Worm (Caenorhabditis elegans) whole organism, L4 larva: Measurements from ENCODE around the gene C50F4.10.

Experiments used
- D1046.2 ChIP-seq: fragments of 200-800 bp; sonication (Bioruptor generic); IDR thresholded peaks from 2 replicates; pipeline ENCODE4 v1.3.6; 2022; ENCODE audit warnings: missing genetic modification characterization, missing compliant biosample characterization
- F10B5.3 ChIP-seq: sonication (generic microtip); optimal IDR thresholded peaks from 2 replicates; lab custom pipeline; 2016; ENCODE audit warnings: mild to moderate bottlenecking, missing genetic modification characterization, missing compliant biosample characterization
- T20F7.1 ChIP-seq: fragments of 200-800 bp; sonication (Bioruptor generic); optimal IDR thresholded peaks from 2 replicates; lab custom pipeline; 2018; ENCODE audit warnings: mild to moderate bottlenecking, missing genetic modification characterization, missing compliant biosample characterization
- Y105C5A.15 ChIP-seq: fragments of 200-800 bp; sonication (Bioruptor generic); IDR thresholded peaks from 2 replicates; pipeline ENCODE4 v1.3.6; 2022; ENCODE audit warnings: missing genetic modification characterization, missing compliant biosample characterization
- ZK337.2 ChIP-seq: fragments of 200-800 bp; sonication (Bioruptor generic); IDR thresholded peaks from 2 replicates; pipeline ENCODE4 v1.3.6; 2022; ENCODE audit warnings: missing genetic modification reagents, missing genetic modification characterization, missing compliant biosample characterization
- aha-1 ChIP-seq: fragments of 150-350 bp; peaks from one replicate; lab custom pipeline; 2014; ENCODE audit warnings: missing biosample characterization, missing genetic modification characterization
- ama-1 ChIP-seq: fragments of 150-350 bp; optimal IDR thresholded peaks from 2 replicates; lab custom pipeline; 2014; ENCODE audit warnings: inconsistent platforms, mixed read lengths
- arid-1 ChIP-seq: fragments of 200-800 bp; sonication (Bioruptor generic); conservative IDR thresholded peaks from 2 replicates; pipeline ENCODE4 v1.3.6; 2022; ENCODE audit warnings: missing genetic modification reagents, missing genetic modification characterization, missing compliant biosample characterization
- cey-2 ChIP-seq: sonication (generic microtip); optimal IDR thresholded peaks from 3 replicates; lab custom pipeline; 2017; ENCODE audit warnings: missing genetic modification characterization, mild to moderate bottlenecking, missing compliant biosample characterization, antibody characterized with exemption, borderline replicate concordance; ENCODE audit not compliant: insufficient read depth
- ctbp-1 ChIP-seq: fragments of 200-800 bp; sonication (Bioruptor generic); IDR thresholded peaks from 2 replicates; pipeline ENCODE4 v1.3.6; 2022; ENCODE audit warnings: missing genetic modification reagents, missing genetic modification characterization, missing compliant biosample characterization
- daf-16 ChIP-seq, 3 experiments: sonication (generic microtip); optimal IDR thresholded peaks; 2 replicates each; lab custom pipeline; 2016 to 2017; ENCODE audit warnings: missing genetic modification characterization in 3 of 3, missing genetic modification reagents in 3 of 3, mild to moderate bottlenecking in 2 of 3, missing compliant biosample characterization in 2 of 3, missing biosample characterization in 1 of 3, moderate library complexity in 1 of 3
- duxl-1 ChIP-seq: sonication (generic microtip); optimal IDR thresholded peaks from 2 replicates; lab custom pipeline; 2016; ENCODE audit warnings: mild to moderate bottlenecking, missing genetic modification characterization, moderate library complexity, missing compliant biosample characterization; ENCODE audit not compliant: poor library complexity
- dve-1 ChIP-seq: sonication (generic microtip); optimal IDR thresholded peaks from 2 replicates; lab custom pipeline; 2017; ENCODE audit warnings: antibody characterized with exemption, mild to moderate bottlenecking, missing genetic modification characterization, missing compliant biosample characterization; ENCODE audit not compliant: insufficient read depth
- egl-43 ChIP-seq: fragments of 200-800 bp; sonication (Bioruptor generic); IDR thresholded peaks from 2 replicates; pipeline ENCODE4 v1.3.6; 2022; ENCODE audit warnings: missing genetic modification reagents, missing genetic modification characterization, missing compliant biosample characterization
- fos-1 ChIP-seq: fragments of 150-350 bp; optimal IDR thresholded peaks from 2 replicates; lab custom pipeline; 2014; ENCODE audit warnings: missing biosample characterization, missing genetic modification characterization
- hlh-11 ChIP-seq: fragments of 200-800 bp; sonication (Bioruptor generic); optimal IDR thresholded peaks from 2 replicates; lab custom pipeline; 2018; ENCODE audit warnings: mild to moderate bottlenecking, missing genetic modification characterization, missing compliant biosample characterization
- hlh-30 ChIP-seq: sonication (generic microtip); optimal IDR thresholded peaks from 2 replicates; lab custom pipeline; 2017; ENCODE audit warnings: antibody characterized with exemption, mild to moderate bottlenecking, missing genetic modification characterization, missing compliant biosample characterization; ENCODE audit not compliant: insufficient read depth
- lim-7 ChIP-seq: fragments of 200-800 bp; sonication (Bioruptor generic); IDR thresholded peaks from 2 replicates; pipeline ENCODE4 v1.3.6; 2022; ENCODE audit warnings: missing genetic modification characterization, missing compliant biosample characterization
- lin-1 ChIP-seq: fragments of 200-800 bp; sonication (Bioruptor generic); IDR thresholded peaks from 2 replicates; pipeline ENCODE4 v1.3.6; 2022; ENCODE audit warnings: missing genetic modification reagents, missing genetic modification characterization, missing compliant biosample characterization
- lin-15B ChIP-seq: fragments of 150-350 bp; sonication (generic microtip); optimal IDR thresholded peaks from 3 replicates; lab custom pipeline; 2014; ENCODE audit warnings: missing biosample characterization, missing genetic modification characterization
- lin-38 ChIP-seq: fragments of 200-800 bp; sonication (Bioruptor generic); IDR thresholded peaks from 2 replicates; pipeline ENCODE4 v1.3.6; 2022; ENCODE audit warnings: missing genetic modification reagents, missing genetic modification characterization, missing compliant biosample characterization
- lin-39 ChIP-seq: fragments of 150-350 bp; optimal IDR thresholded peaks from 2 replicates; lab custom pipeline; 2014; ENCODE audit warnings: missing biosample characterization, missing genetic modification reagents, missing genetic modification characterization
- madf-9 ChIP-seq: fragments of 200-800 bp; sonication (Bioruptor generic); conservative IDR thresholded peaks from 2 replicates; pipeline ENCODE4 v1.3.6; 2022; ENCODE audit warnings: missing genetic modification reagents, missing genetic modification characterization, missing compliant biosample characterization
- mdl-1 ChIP-seq, 2 experiments: fragments of 150-350 bp in 1 of 2; sonication (generic microtip) in 1 of 2; optimal IDR thresholded peaks; 2 replicates each; lab custom pipeline; 2014 to 2017; ENCODE audit warnings: missing biosample characterization in 2 of 2, missing genetic modification characterization in 2 of 2
- mdt-29 ChIP-seq: fragments of 200-800 bp; sonication (Bioruptor generic); IDR thresholded peaks from 2 replicates; pipeline ENCODE4 v1.3.6; 2022; ENCODE audit warnings: missing genetic modification reagents, missing genetic modification characterization, missing compliant biosample characterization
- mxl-2 ChIP-seq: fragments of 200-800 bp; sonication (Bioruptor generic); conservative IDR thresholded peaks from 2 replicates; pipeline ENCODE4 v1.3.6; 2022; ENCODE audit warnings: missing genetic modification reagents, missing genetic modification characterization, missing compliant biosample characterization
- mxl-3 ChIP-seq: fragments of 200-800 bp; sonication (Bioruptor generic); optimal IDR thresholded peaks from 2 replicates; lab custom pipeline; 2018; ENCODE audit warnings: mild to moderate bottlenecking, missing genetic modification characterization, missing compliant biosample characterization
- nhr-25 ChIP-seq: sonication (generic microtip); optimal IDR thresholded peaks from 2 replicates; lab custom pipeline; 2017; ENCODE audit warnings: missing genetic modification characterization, mild to moderate bottlenecking, missing compliant biosample characterization, antibody characterized with exemption, moderate library complexity, borderline replicate concordance; ENCODE audit not compliant: insufficient read depth
- nhr-28 ChIP-seq: fragments of 150-350 bp; optimal IDR thresholded peaks from 2 replicates; lab custom pipeline; 2014; ENCODE audit warnings: missing biosample characterization, missing genetic modification characterization
- nhr-41 ChIP-seq: fragments of 200-800 bp; sonication (Bioruptor generic); IDR thresholded peaks from 2 replicates; pipeline ENCODE4 v1.3.6; 2022; ENCODE audit warnings: missing genetic modification reagents, missing genetic modification characterization, missing compliant biosample characterization
- nhr-48 ChIP-seq: sonication (generic microtip); optimal IDR thresholded peaks from 2 replicates; lab custom pipeline; 2016; ENCODE audit warnings: mild to moderate bottlenecking, missing genetic modification characterization, missing compliant biosample characterization
- nhr-76 ChIP-seq: fragments of 150-350 bp; optimal IDR thresholded peaks from 2 replicates; lab custom pipeline; 2014; ENCODE audit warnings: missing biosample characterization, missing genetic modification characterization
- pha-4 ChIP-seq, 2 experiments: fragments of 150-350 bp in 1 of 2; fragments of 200-800 bp in 1 of 2; sonication (Bioruptor generic) in 1 of 2; IDR thresholded peaks in 1 of 2; optimal IDR thresholded peaks in 1 of 2; 2 replicates each; pipeline versions ENCODE4 v1.3.6 to Lab custom; 2014 to 2022; ENCODE audit warnings: missing genetic modification characterization in 2 of 2, missing genetic modification reagents in 2 of 2, missing biosample characterization in 1 of 2, missing compliant biosample characterization in 1 of 2
- pqm-1 ChIP-seq: sonication (generic microtip); optimal IDR thresholded peaks from 2 replicates; lab custom pipeline; 2017; ENCODE audit warnings: missing biosample characterization, missing genetic modification characterization
- saeg-2 ChIP-seq: fragments of 200-800 bp; sonication (Bioruptor generic); IDR thresholded peaks from 2 replicates; pipeline ENCODE4 v1.3.6; 2022; ENCODE audit warnings: missing genetic modification reagents, missing genetic modification characterization, missing compliant biosample characterization
- sdz-12 ChIP-seq: fragments of 200-800 bp; sonication (Bioruptor generic); optimal IDR thresholded peaks from 2 replicates; lab custom pipeline; 2018; ENCODE audit warnings: mild to moderate bottlenecking, missing genetic modification characterization, missing compliant biosample characterization
- set-16 ChIP-seq: fragments of 200-800 bp; sonication (Bioruptor generic); IDR thresholded peaks from 2 replicates; pipeline ENCODE4 v1.3.6; 2022; ENCODE audit warnings: missing genetic modification reagents, missing genetic modification characterization, missing compliant biosample characterization
- snpc-4 ChIP-seq: fragments of 150-350 bp; optimal IDR thresholded peaks from 2 replicates; lab custom pipeline; 2014; ENCODE audit warnings: missing biosample characterization, missing genetic modification characterization
- tag-97 ChIP-seq: fragments of 200-800 bp; sonication (Bioruptor generic); IDR thresholded peaks from 2 replicates; pipeline ENCODE4 v1.3.6; 2022; ENCODE audit warnings: missing genetic modification characterization, missing compliant biosample characterization
- tra-1 ChIP-seq: fragments of 200-800 bp; sonication (Bioruptor generic); IDR thresholded peaks from 2 replicates; pipeline ENCODE4 v1.3.6; 2022; ENCODE audit warnings: missing genetic modification reagents, missing genetic modification characterization, missing compliant biosample characterization
- unc-62 ChIP-seq, 3 experiments: fragments of 150-350 bp in 1 of 3; sonication (generic microtip); optimal IDR thresholded peaks in 2 of 3; peaks in 1 of 3; 1 replicate in 1 of 3; 2 replicates in 2 of 3; lab custom pipeline; 2014 to 2017; ENCODE audit warnings: missing biosample characterization in 3 of 3, missing genetic modification characterization in 3 of 3, missing genetic modification reagents in 3 of 3, missing genotype in 1 of 3
- vab-7 ChIP-seq: fragments of 200-800 bp; sonication (Bioruptor generic); IDR thresholded peaks from 2 replicates; pipeline ENCODE4 v1.3.6; 2022; ENCODE audit warnings: missing genetic modification reagents, missing genetic modification characterization, missing compliant biosample characterization
- ztf-11 ChIP-seq: fragments of 150-350 bp; optimal IDR thresholded peaks from 2 replicates; lab custom pipeline; 2014; ENCODE audit warnings: missing biosample characterization, missing genetic modification characterization

Gene C50F4.10

DNA sequence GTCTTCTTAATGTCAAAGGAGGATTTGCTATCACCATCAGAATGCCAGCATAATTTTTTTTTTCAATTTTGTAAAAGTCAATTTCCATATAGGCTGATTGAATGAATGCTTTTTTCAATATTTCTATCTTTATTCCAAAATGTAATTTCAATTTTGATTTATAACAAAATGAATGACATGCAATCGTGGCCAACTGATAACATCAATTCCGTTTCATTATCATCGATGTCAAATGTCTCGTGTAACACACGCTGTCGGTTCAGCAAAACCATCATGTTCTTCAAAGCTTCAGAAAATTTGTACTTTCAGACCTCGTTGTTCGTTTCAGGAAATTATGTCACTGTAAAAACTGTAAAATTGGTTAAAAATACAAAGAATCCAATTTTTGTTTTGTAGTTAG, 24.4 kb downstream of the C50F4.10 start (continued):
- peak; percentile 48 for TF ChIP-seq hlh-30 (tag; lab: Kevin White, UChicago)
- TF ChIP-seq D1046.2 (GFP tag; lab: Robert Waterston, UW) = no peak
- no peak for TF ChIP-seq pha-4 (GFP tag; IDR thresholded peaks at IDR 0.05; lab: Robert Waterston, UW)
- no peak for TF ChIP-seq pha-4 (tag; optimal IDR thresholded peaks at IDR 0.05; lab: Kevin White, UChicago)
- no peak for TF ChIP-seq ama-1 (lab: Kevin White, UChicago)
- TF ChIP-seq Y105C5A.15 (GFP tag; lab: Robert Waterston, UW) = no peak
- TF ChIP-seq daf-16 (GFP tag; optimal IDR thresholded peaks at IDR 0.05; lab: Kevin White, UChicago) = no peak
- TF ChIP-seq daf-16 (tag; optimal IDR thresholded peaks at IDR 0.05; lab: Kevin White, UChicago) = peak; percentile 25
- no peak for TF ChIP-seq arid-1 (GFP tag; lab: Robert Waterston, UW)
- no peak for TF ChIP-seq madf-9
- no peak for TF ChIP-seq lin-39
- peak; percentile 79 for TF ChIP-seq nhr-28 (tag; lab: Kevin White, UChicago)
- TF ChIP-seq pqm-1 (tag; lab: Kevin White, UChicago) = peak; percentile 71
- TF ChIP-seq dve-1 = peak; percentile 68
- no peak for TF ChIP-seq vab-7 (GFP tag; lab: Robert Waterston, UW)
- TF ChIP-seq cey-2 (tag; lab: Kevin White, UChicago) = no peak
- TF ChIP-seq set-16 = no peak
- TF ChIP-seq lin-15B (tag; lab: Kevin White, UChicago) = no peak
- TF ChIP-seq lin-38 (GFP tag; lab: Robert Waterston, UW) = no peak
- TF ChIP-seq nhr-41 = 0 out of 2 replicates have a peak, but pooled peaks have one; percentile 41
- no peak for TF ChIP-seq T20F7.1 (GFP tag; lab: Kevin White, UChicago)
- peak in 1 of 2 experiments; percentile 37 for TF ChIP-seq mdl-1 (tag; optimal IDR thresholded peaks at IDR 0.05; lab: Kevin White, UChicago)
- no peak for TF ChIP-seq mxl-2 (GFP tag; lab: Robert Waterston, UW)
- TF ChIP-seq tra-1 (GFP tag; lab: Robert Waterston, UW) = no peak
- peak; percentile 23 for TF ChIP-seq hlh-11 (tag; lab: Kevin White, UChicago)
- no peak for TF ChIP-seq snpc-4 (tag; lab: Kevin White, UChicago)
- no peak for TF ChIP-seq nhr-48
- TF ChIP-seq ztf-11 (tag; lab: Kevin White, UChicago) = no peak
- no peak for TF ChIP-seq lim-7 (GFP tag; lab: Robert Waterston, UW)
- TF ChIP-seq sdz-12 (GFP tag; lab: Kevin White, UChicago) = no peak
- TF ChIP-seq saeg-2 = no peak
- TF ChIP-seq F10B5.3 (tag; lab: Kevin White, UChicago) = no peak
- no peak for TF ChIP-seq unc-62 (GFP tag; optimal IDR thresholded peaks at IDR 0.05 in 1 of 2; lab: Kevin White, UChicago)
- no peak for TF ChIP-seq unc-62 (tag; optimal IDR thresholded peaks at IDR 0.05; lab: Kevin White, UChicago)

DNA sequence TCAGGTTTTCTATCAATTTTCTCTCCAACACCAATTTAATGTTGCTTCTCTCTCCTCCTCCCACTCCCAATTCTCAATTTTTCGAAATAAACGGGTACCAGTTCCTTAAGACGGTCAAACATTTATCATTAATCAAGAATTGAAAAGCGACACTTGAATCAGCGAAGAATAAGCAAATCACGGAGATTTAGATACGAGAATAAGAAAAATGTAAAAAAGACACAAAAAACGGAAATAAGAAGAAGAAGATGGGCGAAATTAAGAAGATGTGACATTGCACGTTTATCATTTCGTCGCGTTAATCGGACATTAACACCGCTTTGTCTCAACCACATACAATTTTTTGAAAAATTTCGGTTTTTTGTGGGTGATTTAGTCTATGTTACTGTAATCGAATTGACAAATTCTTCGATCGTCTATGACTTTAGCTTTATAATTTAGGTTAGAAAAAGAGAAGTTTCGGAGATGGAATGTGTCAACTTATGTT, 26.9 kb downstream of the C50F4.10 start, which contains the start of gene haao-1:
TSS of gene haao-1 (plus strand) at position 437 of the 487 bp plus-strand sequence.
- no peak for TF ChIP-seq tag-97 (GFP tag; lab: Robert Waterston, UW)
- TF ChIP-seq hlh-11 (tag; lab: Kevin White, UChicago) = peak; percentile 6
- TF ChIP-seq mxl-3 (GFP tag; lab: Kevin White, UChicago) = peak; percentile 13
- TF ChIP-seq aha-1 (tag; lab: Kevin White, UChicago) = peak; percentile 87

DNA sequence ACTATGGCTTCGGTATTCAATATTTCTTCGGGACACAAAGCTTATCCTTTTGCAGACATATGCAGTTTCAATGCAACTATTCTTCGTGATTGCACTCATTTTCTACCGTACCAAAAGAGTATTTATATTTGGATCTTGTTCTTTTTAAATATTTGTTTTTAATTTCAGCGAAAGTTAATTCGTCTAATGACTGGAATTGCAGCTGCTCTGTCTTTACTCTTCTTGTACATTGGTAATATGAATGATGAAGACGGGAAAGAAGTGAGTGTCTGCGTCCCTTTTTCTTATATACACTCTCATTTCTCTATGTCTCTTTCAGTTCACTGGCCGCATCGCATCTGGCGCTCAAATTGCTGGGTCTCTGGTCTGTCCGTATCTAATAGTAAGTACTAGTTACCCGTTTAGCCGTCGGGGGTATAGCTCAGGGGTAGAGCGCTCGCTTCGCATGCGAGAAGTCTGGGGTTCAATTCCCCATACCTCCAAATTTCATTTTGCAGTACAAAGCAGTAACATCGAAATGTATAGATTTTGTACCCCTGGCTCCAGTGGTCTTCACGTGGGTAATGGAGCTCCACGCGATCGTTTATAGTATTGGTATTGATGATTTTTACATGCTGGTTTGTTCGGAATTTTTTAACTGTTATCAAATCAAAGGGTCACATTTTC, 28.1 kb downstream of the C50F4.10 start:
- TF ChIP-seq pqm-1 (tag; lab: Kevin White, UChicago) (no peak), ZK337.2 (GFP tag; lab: Robert Waterston, UW) (peak; percentile 87), egl-43 (GFP tag; lab: Robert Waterston, UW) (no peak; the same call in 1 of the 2 replicates), lin-1 (GFP tag; lab: Robert Waterston, UW) (peak; percentile 67; the same call in 1 of the 2 replicates), dve-1 (no peak), set-16 (no peak), mdt-29 (GFP tag; lab: Robert Waterston, UW) (peak; percentile 86), saeg-2 (peak; percentile 49; the same call in 1 of the 2 replicates), hlh-11 (tag; lab: Kevin White, UChicago) (peak; percentile 65), ctbp-1 (peak; percentile 87), duxl-1 (peak; percentile 65), nhr-25 (tag; lab: Kevin White, UChicago) (peak; percentile 39), mxl-2 (GFP tag; lab: Robert Waterston, UW) (0 out of 2 replicates have a peak, but pooled peaks have one; percentile 12), nhr-76 (tag; lab: Kevin White, UChicago) (no peak), fos-1 (tag; lab: Kevin White, UChicago) (no peak)
